Fruit fly (Drosophila melanogaster): ENCODE results near the gene CG17544.

Gene CG17544

dm6 chr2L:19415859-19416258, 17.6 kb upstream of the CG17544 start:
- TF ChIP-seq Hr83 (GFP tag; optimal IDR thresholded peaks at IDR 0.05; ENCODE audit: poor library complexity, severe bottlenecking): no peak
- no peak for TF ChIP-seq sage (GFP tag; optimal IDR thresholded peaks at IDR 0.05)
- no peak for TF ChIP-seq N (GFP tag; optimal IDR thresholded peaks at IDR 0.05)
- TF ChIP-seq Rel (GFP tag; optimal IDR thresholded peaks at IDR 0.05): no peak
- TF ChIP-seq Rel (tag; optimal IDR thresholded peaks at IDR 0.05): no peak
- no peak for TF ChIP-seq br (GFP tag; optimal IDR thresholded peaks at IDR 0.05)
- TF ChIP-seq pan (optimal IDR thresholded peaks at IDR 0.05): no peak
- TF ChIP-seq Vsx2 (GFP tag; optimal IDR thresholded peaks at IDR 0.05; ENCODE audit: partially characterized antibody): no peak
- TF ChIP-seq Abd-B (GFP tag; optimal IDR thresholded peaks at IDR 0.05): no peak
- no peak for TF ChIP-seq psq (GFP tag; optimal IDR thresholded peaks at IDR 0.05)
- TF ChIP-seq rgr (GFP tag; optimal IDR thresholded peaks at IDR 0.05): no peak
- TF ChIP-seq HLH106 (tag; optimal IDR thresholded peaks at IDR 0.05): no peak
- TF ChIP-seq Dfd (GFP tag; optimal IDR thresholded peaks at IDR 0.05): no peak
- TF ChIP-seq dl (GFP tag; optimal IDR thresholded peaks at IDR 0.05; ENCODE audit: insufficient read depth in 1 of 2, partially characterized antibody in 2 of 2): no peak
- no peak for TF ChIP-seq Sp1 (GFP tag; optimal IDR thresholded peaks at IDR 0.05)

dm6 chr2L:19415133-19415532, 16.8 kb upstream of the CG17544 start:
- no peak for TF ChIP-seq h (GFP tag; optimal IDR thresholded peaks at IDR 0.05)
- TF ChIP-seq Hr78 (GFP tag; optimal IDR thresholded peaks at IDR 0.05): no peak
- TF ChIP-seq N (GFP tag; optimal IDR thresholded peaks at IDR 0.05): no peak
- no peak for TF ChIP-seq Rel (GFP tag; optimal IDR thresholded peaks at IDR 0.05)
- TF ChIP-seq Rel (tag; optimal IDR thresholded peaks at IDR 0.05): no peak
- TF ChIP-seq sv (GFP tag; optimal IDR thresholded peaks at IDR 0.05): no peak
- no peak for TF ChIP-seq ey (GFP tag; optimal IDR thresholded peaks at IDR 0.05)
- TF ChIP-seq HLH106 (tag; optimal IDR thresholded peaks at IDR 0.05): no peak
- TF ChIP-seq OdsH (GFP tag; optimal IDR thresholded peaks at IDR 0.05): no peak
- TF ChIP-seq Abd-B (GFP tag; optimal IDR thresholded peaks at IDR 0.05): no peak
- no peak for TF ChIP-seq brk (GFP tag; optimal IDR thresholded peaks at IDR 0.05)
- TF ChIP-seq Mio (GFP tag; optimal IDR thresholded peaks at IDR 0.05): no peak
- no peak for TF ChIP-seq Dif (GFP tag; optimal IDR thresholded peaks at IDR 0.05; ENCODE audit: partially characterized antibody)
- TF ChIP-seq usp (GFP tag; optimal IDR thresholded peaks at IDR 0.05): no peak
- no peak for TF ChIP-seq CG9705 (GFP tag; optimal IDR thresholded peaks at IDR 0.05)
- TF ChIP-seq psq (GFP tag; optimal IDR thresholded peaks at IDR 0.05): no peak

- TF ChIP-seq OdsH (GFP tag; optimal IDR thresholded peaks at IDR 0.05): no peak
- peak; percentile 76 for TF ChIP-seq Dfd (GFP tag; optimal IDR thresholded peaks at IDR 0.05)
Measured at dm6 chr2L:19414233-19414749, 16.0 kb upstream of the CG17544 start.

- TF ChIP-seq Dfd (GFP tag; optimal IDR thresholded peaks at IDR 0.05): no peak
- TF ChIP-seq N (GFP tag; optimal IDR thresholded peaks at IDR 0.05): no peak
- TF ChIP-seq Sp1 (GFP tag; optimal IDR thresholded peaks at IDR 0.05): no peak
- TF ChIP-seq dsf (GFP tag; optimal IDR thresholded peaks at IDR 0.05; ENCODE audit: borderline replicate concordance): no peak
- no peak for TF ChIP-seq OdsH (GFP tag; optimal IDR thresholded peaks at IDR 0.05)
- TF ChIP-seq jim (GFP tag; optimal IDR thresholded peaks at IDR 0.05): no peak
- TF ChIP-seq woc (GFP tag; optimal IDR thresholded peaks at IDR 0.05): no peak
- TF ChIP-seq CG9705 (GFP tag; optimal IDR thresholded peaks at IDR 0.05): no peak
- no peak for TF ChIP-seq usp (GFP tag; optimal IDR thresholded peaks at IDR 0.05)
- TF ChIP-seq lola (GFP tag; optimal IDR thresholded peaks at IDR 0.05): no peak
- TF ChIP-seq pan (optimal IDR thresholded peaks at IDR 0.05): no peak
- TF ChIP-seq Rel (GFP tag; optimal IDR thresholded peaks at IDR 0.05): no peak
- TF ChIP-seq Rel (tag; optimal IDR thresholded peaks at IDR 0.05): no peak
- TF ChIP-seq GATAd (GFP tag; optimal IDR thresholded peaks at IDR 0.05): no peak
- TF ChIP-seq Myc (optimal IDR thresholded peaks at IDR 0.05): no peak
Measured at dm6 chr2L:19413118-19413893, 15.0 kb upstream of the CG17544 start.

- TF ChIP-seq foxo (GFP tag; optimal IDR thresholded peaks at IDR 0.05): no peak
- no peak for TF ChIP-seq Hr78 (GFP tag; optimal IDR thresholded peaks at IDR 0.05)
- TF ChIP-seq jim (GFP tag; optimal IDR thresholded peaks at IDR 0.05): no peak
- no peak for TF ChIP-seq tai (GFP tag; optimal IDR thresholded peaks at IDR 0.05)
- TF ChIP-seq sv (GFP tag; optimal IDR thresholded peaks at IDR 0.05): no peak
- TF ChIP-seq lola (GFP tag; optimal IDR thresholded peaks at IDR 0.05): no peak
- TF ChIP-seq Hr83 (GFP tag; optimal IDR thresholded peaks at IDR 0.05; ENCODE audit: poor library complexity, severe bottlenecking): no peak
- TF ChIP-seq Dif (GFP tag; optimal IDR thresholded peaks at IDR 0.05; ENCODE audit: partially characterized antibody): no peak
- no peak for TF ChIP-seq rgr (GFP tag; optimal IDR thresholded peaks at IDR 0.05)
- TF ChIP-seq Sp1 (GFP tag; optimal IDR thresholded peaks at IDR 0.05): no peak
- TF ChIP-seq OdsH (GFP tag; optimal IDR thresholded peaks at IDR 0.05): no peak
- no peak for TF ChIP-seq ey (GFP tag; optimal IDR thresholded peaks at IDR 0.05)
- no peak for TF ChIP-seq dsf (GFP tag; optimal IDR thresholded peaks at IDR 0.05; ENCODE audit: borderline replicate concordance)
- no peak for TF ChIP-seq Myc (optimal IDR thresholded peaks at IDR 0.05)
- TF ChIP-seq usp (GFP tag; optimal IDR thresholded peaks at IDR 0.05): no peak
- no peak for TF ChIP-seq woc (GFP tag; optimal IDR thresholded peaks at IDR 0.05)
- TF ChIP-seq h (GFP tag; optimal IDR thresholded peaks at IDR 0.05): no peak
Measured at dm6 chr2L:19411966-19412365, 13.7 kb upstream of the CG17544 start.
